Fruit fly (Drosophila melanogaster) whole organism, embryonic: ENCODE results near the gene sphe.

Experiments used
- CG8089 ChIP-seq: fragments of 200-800 bp; sonication (Bioruptor generic); optimal IDR thresholded peaks from 3 replicates; lab custom pipeline; 2016; ENCODE audit warnings: missing biosample characterization, missing genetic modification characterization
- Rfx ChIP-seq: fragments of 200-800 bp; sonication (Bioruptor generic); IDR thresholded peaks from 2 replicates; pipeline ENCODE4 v1.3.6; 2022; ENCODE audit warnings: missing biosample characterization, missing genetic modification characterization
- Vsx1 ChIP-seq: fragments of 200-800 bp; sonication (Bioruptor generic); optimal IDR thresholded peaks from 2 replicates; lab custom pipeline; 2017; ENCODE audit warnings: missing biosample characterization, mild to moderate bottlenecking, missing genetic modification characterization, missing genetic modification reagents
- ab ChIP-seq: fragments of 200-800 bp; sonication (Bioruptor generic); optimal IDR thresholded peaks from 2 replicates; lab custom pipeline; 2016; ENCODE audit warnings: missing biosample characterization, missing genetic modification characterization
- chn ChIP-seq: fragments of 200-800 bp; sonication (Bioruptor generic); optimal IDR thresholded peaks from 2 replicates; lab custom pipeline; 2016; ENCODE audit warnings: missing biosample characterization, missing genetic modification characterization
- pan ChIP-seq, 4 experiments: fragments of >200 bp in 3 of 4; fragments of 200-800 bp in 1 of 4; sonication (Bioruptor generic) in 1 of 4; optimal IDR thresholded peaks in 3 of 4; IDR thresholded peaks in 1 of 4; 2 replicates each; pipeline versions ENCODE4 v1.3.6 to Lab custom; 2017 to 2022; ENCODE audit warnings: missing biosample characterization in 2 of 4, missing genetic modification characterization in 2 of 4, mixed read lengths in 1 of 4

- TF ChIP-seq Vsx1 (GFP tag; lab: Kevin White, UChicago) (no peak), ab (GFP tag; lab: Kevin White, UChicago) (no peak), chn (GFP tag; lab: Kevin White, UChicago) (no peak), CG8089 (no peak), pan (optimal IDR thresholded peaks at IDR 0.05; lab: Kevin White, UChicago) (no peak), pan (GFP tag; optimal IDR thresholded peaks at IDR 0.05 in 1 of 2, IDR thresholded peaks at IDR 0.05 in 1 of 2) (no peak), Rfx (GFP tag; lab: Robert Waterston, UW) (no peak)
Measured at dm6 chrX:16703747-16704146, 2.0 kb upstream of the sphe start, which contains the start of the genes CG9673 and CG4653.
